Fruit fly (Drosophila melanogaster): Measurements from ENCODE around the gene CG6508.

- TF ChIP-seq Mnt (GFP tag; optimal IDR thresholded peaks at IDR 0.05) (no peak), CG14711 (tag; optimal IDR thresholded peaks at IDR 0.05) (no peak), cic (GFP tag; optimal IDR thresholded peaks at IDR 0.05) (no peak), Crg-1 (GFP tag; optimal IDR thresholded peaks at IDR 0.05) (no peak), kay (GFP tag; ENCODE audit: borderline replicate concordance) (no peak), CG11617 (GFP tag; optimal IDR thresholded peaks at IDR 0.05) (no peak), CG7101 (tag; optimal IDR thresholded peaks at IDR 0.05) (no peak)
Measured at dm6 chr2L:10791343-10791742, 27.6 kb upstream of the CG6508 start.
